Fruit fly (Drosophila melanogaster) Kc167 (cell line): ENCODE results near the gene CG14717.

Experiments
- Myc ChIP-seq: fragments of >200 bp; optimal IDR thresholded peaks from 2 replicates; lab custom pipeline; 2017; ENCODE audit warnings: missing external identifiers
- Sin3A ChIP-seq: fragments of >200 bp; optimal IDR thresholded peaks from 2 replicates; lab custom pipeline; 2018; ENCODE audit warnings: missing external identifiers
- h ChIP-seq: fragments of >200 bp; optimal IDR thresholded peaks from 3 replicates; lab custom pipeline; 2018; ENCODE audit warnings: missing external identifiers
- insv ChIP-seq: fragments of >200 bp; optimal IDR thresholded peaks from 3 replicates; lab custom pipeline; 2018; ENCODE audit warnings: missing external identifiers
- psq ChIP-seq: fragments of >200 bp; optimal IDR thresholded peaks from 2 replicates; lab custom pipeline; 2017; ENCODE audit warnings: missing external identifiers
- ttk ChIP-seq: sonication (Bioruptor generic); optimal IDR thresholded peaks from 2 replicates; lab custom pipeline; 2017; ENCODE audit warnings: missing external identifiers

CG14717 gene

DNA sequence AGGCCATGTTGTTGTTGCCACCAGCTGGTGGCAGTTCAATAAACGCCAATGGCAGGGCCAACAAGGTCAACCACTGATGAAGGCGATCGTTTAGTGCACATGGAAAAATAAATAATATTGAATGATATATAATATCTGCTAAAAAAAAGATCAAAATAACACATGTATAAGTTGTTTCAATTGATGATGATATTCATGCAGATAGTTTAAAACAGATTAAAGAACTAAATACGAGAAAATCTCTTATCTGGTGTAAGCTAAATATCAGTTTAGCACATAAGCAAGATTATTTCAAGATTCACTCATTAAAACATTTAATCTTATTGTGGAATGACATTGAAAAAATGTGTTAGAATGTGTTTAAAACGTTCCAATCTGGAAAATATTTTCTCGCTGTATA lies 32.9 kb upstream of the CG14717 start:
- TF ChIP-seq Myc (lab: Kevin White, UChicago) (no peak), psq (no peak), ttk (no peak), h (no peak), Sin3A (lab: Kevin White, UChicago) (no peak), insv (no peak)

DNA sequence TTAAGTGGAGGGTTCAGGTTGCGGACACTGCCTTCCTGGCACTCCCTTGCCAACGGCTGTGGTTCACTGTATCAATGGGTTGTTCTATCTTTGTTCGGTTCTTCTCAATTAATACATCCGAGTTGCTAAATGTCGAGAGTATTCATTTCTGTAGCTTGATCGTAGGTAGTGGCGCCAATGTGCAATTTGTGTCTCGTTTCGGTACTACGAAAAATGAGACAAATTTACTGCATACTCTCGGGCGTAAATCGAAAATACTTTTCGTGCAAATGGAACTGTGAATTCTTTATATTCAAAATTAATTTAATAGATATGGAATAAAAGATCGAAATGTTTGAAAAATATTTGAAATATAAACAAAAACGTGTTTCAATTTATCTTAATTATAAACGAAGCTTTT lies 30.8 kb upstream of the CG14717 start:
- TF ChIP-seq Myc (lab: Kevin White, UChicago) (no peak), h (no peak), Sin3A (lab: Kevin White, UChicago) (no peak), ttk (no peak), insv (no peak), psq (no peak)

DNA sequence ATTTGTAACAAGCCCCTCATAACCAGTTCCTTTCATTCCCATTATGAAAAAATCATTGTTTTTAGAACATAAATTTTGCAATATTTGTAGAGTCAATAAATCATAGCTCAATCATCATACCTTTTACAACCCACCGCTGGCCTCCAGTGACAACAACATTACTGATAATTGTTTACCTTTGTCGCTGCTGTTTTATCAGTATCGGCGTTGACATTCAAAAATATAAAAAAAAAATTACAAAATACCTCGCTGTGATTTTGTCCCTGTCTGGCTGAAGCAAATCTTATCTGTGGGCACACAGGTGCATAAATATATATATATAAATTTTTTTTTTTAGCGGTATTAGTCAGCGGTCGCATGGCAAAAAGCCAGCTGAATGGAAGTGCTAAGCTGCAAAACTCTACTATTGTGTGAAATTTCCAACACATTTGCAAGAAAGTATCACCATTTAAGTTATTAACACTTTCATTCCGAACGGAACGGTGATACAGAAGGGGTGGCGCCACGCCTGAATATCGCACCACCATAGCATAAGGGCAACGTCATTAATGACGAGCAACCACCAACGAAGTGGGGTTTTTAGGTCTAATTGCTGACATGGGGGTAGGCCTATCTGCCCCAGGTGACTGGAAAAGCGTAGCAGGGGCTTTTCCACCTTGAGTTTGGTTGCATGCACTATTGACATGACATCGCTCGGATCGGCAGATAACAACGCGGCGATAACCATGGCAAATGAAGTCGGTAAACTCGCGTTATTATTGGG lies 30.2 kb upstream of the CG14717 start:
- TF ChIP-seq Myc (lab: Kevin White, UChicago) (no peak), ttk (no peak), Sin3A (lab: Kevin White, UChicago) (no peak), psq (no peak), h (no peak), insv (no peak)

DNA sequence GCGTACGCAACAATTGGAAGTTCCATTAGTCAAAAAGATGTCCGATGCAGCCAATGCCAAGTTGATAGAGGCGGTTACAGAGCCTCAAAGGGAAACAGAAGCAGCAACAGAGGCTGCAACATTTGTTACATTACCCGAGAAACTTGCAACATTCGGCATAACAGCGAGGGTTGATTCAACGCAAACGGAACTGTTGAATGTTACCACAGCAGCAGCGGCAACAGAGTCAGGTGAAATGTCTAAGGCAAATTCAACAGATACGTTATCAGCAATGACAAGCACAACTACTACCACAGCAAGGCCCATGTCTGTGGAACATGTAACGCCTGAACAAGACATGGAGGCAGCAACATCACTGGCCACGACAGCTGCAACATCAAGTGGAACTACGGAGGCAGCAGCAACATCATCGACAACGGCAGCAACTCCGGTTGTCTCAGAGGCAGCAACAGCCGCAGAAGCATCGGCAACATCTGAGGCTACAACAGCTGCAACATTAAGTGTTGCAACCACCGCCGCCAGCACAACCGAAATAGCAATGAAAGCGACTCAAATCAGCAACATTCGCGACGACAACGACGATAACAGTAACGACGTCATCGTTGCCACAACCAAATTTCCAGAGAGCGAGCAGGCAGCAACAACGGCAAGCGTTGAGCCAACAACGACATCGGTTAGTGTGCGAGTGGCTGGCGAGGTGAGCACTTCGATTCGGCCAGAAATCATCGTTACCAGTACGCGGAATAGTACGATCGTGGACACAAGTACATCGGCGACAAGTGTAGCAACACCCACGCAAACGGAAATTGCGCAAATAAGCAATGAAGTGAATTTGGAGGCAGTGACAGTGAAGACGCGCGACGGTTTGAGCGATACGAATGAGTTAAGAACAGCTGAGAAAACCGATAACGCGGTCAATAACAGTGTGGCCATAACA lies 27.0 kb upstream of the CG14717 start:
- TF ChIP-seq insv (no peak), Myc (lab: Kevin White, UChicago) (no peak), psq (no peak), ttk (no peak), h (no peak), Sin3A (lab: Kevin White, UChicago) (no peak)

DNA sequence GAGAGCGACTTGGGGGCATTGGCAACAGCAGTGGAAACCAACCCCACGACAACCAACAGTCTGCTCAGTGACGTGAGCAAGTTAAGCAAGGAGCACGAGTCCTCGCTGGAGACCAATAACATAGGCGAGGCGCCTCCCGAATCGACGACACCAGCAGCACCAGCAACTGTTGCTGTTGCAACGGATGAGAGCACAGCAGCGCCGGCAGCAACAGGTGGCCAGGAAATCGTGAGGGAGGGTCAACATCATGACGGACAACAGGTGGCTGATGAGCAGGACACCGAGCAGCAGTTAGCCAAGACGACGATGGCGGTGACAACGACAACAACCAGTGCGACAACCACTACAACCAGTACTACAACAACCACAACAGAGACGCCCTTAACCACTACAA lies 26.4 kb upstream of the CG14717 start:
- TF ChIP-seq ttk (no peak), Myc (lab: Kevin White, UChicago) (no peak), Sin3A (lab: Kevin White, UChicago) (no peak), h (no peak), psq (no peak), insv (no peak)

DNA sequence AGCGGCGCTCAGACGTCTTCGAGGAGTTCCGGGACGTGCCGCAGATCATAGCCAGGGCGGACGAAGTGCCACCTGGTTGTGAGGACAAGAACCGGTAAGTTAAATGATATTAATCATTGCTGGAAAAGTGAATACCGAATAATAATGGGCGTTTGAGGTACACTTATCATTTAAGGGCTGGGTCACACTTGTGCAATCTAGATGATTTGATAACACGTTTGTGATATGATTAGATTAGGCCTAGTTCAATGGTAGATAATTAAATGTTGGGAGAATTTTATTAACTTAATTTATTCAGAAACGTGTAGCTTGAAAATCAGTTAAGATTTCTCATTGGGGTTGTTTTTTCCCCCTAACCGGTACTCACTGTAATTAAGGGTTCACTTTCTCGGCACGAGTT lies 25.4 kb upstream of the CG14717 start:
- TF ChIP-seq insv (no peak), ttk (no peak), Sin3A (lab: Kevin White, UChicago) (no peak), Myc (lab: Kevin White, UChicago) (no peak), h (no peak), psq (no peak)

DNA sequence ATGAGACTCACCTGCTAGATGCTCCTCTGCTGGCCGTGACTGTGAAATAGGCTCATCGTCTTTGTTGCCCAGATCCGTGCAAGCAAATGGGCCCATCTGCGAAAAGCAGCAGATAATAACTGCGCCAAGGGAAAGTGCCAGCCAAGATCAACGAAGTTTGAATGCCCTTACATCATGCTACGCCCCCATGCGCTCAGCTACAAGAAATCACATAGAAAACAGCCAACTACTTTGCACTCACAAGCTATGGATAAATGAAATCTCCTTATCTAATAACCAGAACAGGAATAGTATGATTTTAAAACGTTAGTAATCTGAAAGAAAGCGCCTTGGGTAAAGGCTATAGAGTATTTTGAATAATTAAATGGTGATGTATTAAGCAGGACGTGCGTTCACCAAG lies 24.5 kb upstream of the CG14717 start:
- TF ChIP-seq Sin3A (lab: Kevin White, UChicago), result no peak
- no peak for TF ChIP-seq psq

DNA sequence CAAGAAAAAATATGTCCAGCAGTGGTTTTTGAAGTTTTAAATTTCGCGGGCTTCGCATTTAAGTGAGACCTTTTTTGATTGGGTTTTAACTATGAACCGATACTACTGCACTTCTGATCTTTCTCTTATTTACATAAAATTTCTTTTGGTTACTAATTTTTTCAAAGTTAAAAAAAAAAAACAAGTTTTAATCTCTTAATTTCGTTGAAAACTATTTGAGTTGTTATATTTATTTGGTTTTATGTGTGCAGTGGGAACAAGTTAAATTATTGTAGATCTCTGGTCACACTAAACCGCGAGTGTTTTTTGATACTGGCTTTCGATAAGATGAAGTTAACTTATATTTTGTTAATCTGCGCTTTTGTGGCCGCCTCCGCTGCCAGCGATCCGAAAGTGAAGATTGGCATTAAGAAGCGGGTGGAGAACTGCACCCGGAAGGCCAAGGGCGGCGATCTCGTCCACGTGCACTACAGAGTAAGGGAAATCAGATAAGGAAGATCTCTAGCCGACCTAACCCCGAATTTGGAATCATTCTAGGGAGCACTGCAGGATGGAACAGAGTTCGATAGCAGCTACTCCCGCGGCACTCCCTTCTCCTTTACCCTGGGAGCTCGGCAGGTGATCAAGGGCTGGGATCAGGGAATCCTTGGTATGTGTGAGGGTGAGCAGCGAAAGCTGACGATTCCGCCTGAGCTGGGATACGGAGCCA lies 22.2 kb upstream of the CG14717 start, which contains the start of gene CG14715:
CG14715 (plus strand) TSS at position 267 of the 709 bp plus-strand sequence.
- TF ChIP-seq Myc (lab: Kevin White, UChicago), result no peak

DNA sequence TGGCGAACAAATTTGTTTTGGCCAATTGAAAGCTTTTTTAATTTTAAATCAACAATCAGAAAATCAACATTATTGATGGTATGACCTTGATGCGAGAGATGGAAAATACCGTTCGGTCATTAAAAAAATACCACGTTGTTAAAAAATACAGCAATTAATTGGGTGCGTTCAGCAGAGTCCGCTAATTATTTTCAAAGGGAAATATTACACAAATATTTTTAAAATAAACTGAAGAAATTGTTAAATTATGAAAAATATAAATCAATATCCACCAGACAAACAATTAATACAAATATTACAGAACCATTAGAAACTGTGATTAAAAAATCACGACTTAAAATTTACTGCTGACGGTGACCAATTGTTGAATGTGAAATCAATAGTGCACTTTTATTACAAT lies 18.3 kb upstream of the CG14717 start, which contains the start of gene CG18476:
CG18476 (minus strand) TSS at position 101 of the 400 bp plus-strand sequence.
- TF ChIP-seq Sin3A (lab: Kevin White, UChicago), result no peak
- TF ChIP-seq Myc (lab: Kevin White, UChicago), result no peak
- TF ChIP-seq insv, result no peak
- TF ChIP-seq h, result no peak
- TF ChIP-seq ttk, result no peak
- TF ChIP-seq psq, result no peak

DNA sequence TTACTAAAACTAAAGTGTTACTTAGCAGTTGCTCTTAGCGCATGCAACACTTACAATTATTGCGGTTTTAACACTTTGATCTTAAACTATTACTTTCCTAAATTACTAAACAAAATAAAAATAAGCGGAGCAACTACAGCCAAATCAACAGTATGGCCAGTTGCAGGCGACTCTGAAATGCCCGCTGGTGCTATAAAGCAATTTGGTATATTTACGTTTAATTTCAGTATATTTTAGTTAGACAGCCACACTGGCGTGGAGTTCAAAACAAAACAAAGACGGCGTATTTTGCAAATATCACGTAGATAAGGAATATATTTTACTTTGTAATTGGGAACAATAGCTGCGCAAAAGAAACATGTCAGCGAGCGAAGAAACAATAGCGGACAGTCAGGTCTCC lies 16.8 kb upstream of the CG14717 start, which contains the start of the genes Taf12 and Ho:
Taf12 (minus strand) TSS at position 178 of the 400 bp plus-strand sequence.
Ho (plus strand) TSS at position 231 of the 400 bp plus-strand sequence.
- TF ChIP-seq insv (no peak), ttk (no peak), h (no peak), Sin3A (lab: Kevin White, UChicago) (no peak), psq (no peak), Myc (lab: Kevin White, UChicago) (no peak)

DNA sequence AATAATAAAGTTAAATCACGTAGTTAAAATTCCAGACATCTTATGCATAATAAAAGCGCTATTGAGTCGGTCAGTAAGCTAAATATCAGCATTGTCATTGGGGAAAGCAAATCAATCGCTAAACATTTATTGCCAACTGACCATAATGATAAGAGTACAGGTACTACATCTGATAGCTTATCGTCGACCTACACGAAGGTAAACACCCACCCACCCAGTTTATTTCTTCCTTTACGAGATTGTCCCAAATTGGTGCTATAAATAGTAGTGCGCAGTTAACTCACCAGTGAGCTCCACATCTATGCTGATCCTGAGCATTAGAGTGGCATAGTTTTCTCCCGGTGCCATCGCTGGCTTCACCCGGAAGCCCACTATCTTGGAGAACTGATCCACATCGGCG lies 12.6 kb upstream of the CG14717 start:
- TF ChIP-seq ttk (no peak), h (no peak), psq (no peak), Myc (lab: Kevin White, UChicago) (no peak), Sin3A (lab: Kevin White, UChicago) (no peak), insv (no peak)

DNA sequence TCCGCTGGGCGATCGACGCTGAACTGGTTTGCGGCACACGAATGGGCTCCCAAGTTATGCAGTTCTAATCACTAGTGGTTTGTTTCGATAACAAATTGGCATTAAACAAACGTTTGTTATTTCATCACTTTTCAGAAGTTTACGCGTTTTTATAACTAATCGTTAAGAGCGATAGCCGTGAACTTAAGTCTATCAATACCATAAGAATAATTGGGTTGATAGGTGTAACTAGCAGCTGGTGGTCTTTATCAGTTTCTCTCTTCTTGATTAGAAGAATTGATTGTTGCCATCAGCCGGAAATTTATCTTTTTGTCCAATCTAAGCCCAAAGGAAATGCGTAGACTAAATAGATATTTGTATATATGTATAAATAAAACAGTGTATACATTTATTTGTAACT lies 12.0 kb upstream of the CG14717 start, which contains the start of gene CG6830:
CG6830 (minus strand) TSS at position 27 of the 400 bp plus-strand sequence.
- TF ChIP-seq h, result no peak
- TF ChIP-seq psq, result no peak
- TF ChIP-seq Myc (lab: Kevin White, UChicago), result no peak
- TF ChIP-seq Sin3A (lab: Kevin White, UChicago), result no peak
- no peak for TF ChIP-seq insv
- no peak for TF ChIP-seq ttk
